Fruit fly (Drosophila melanogaster) whole organism, adult: ENCODE data around the gene Tdg.
A peak's percentile ranks its signal among the peaks of the same experiment; 100 is the strongest.

ENCODE experiments used
- CG11617 ChIP-seq: fragments of 200-800 bp; sonication (Bioruptor generic); optimal IDR thresholded peaks from 2 replicates; lab custom pipeline; 2017; ENCODE audit warnings: mild to moderate bottlenecking, missing biosample characterization, missing genetic modification reagents, missing genetic modification characterization
- CG12768 ChIP-seq: fragments of 200-800 bp; sonication (Bioruptor generic); optimal IDR thresholded peaks from 2 replicates; lab custom pipeline; 2017; ENCODE audit warnings: missing biosample characterization, missing genetic modification characterization, mild to moderate bottlenecking, moderate library complexity, missing genetic modification reagents
- CG14711 ChIP-seq: fragments of 200-800 bp; sonication (Bioruptor generic); optimal IDR thresholded peaks from 2 replicates; lab custom pipeline; 2018; ENCODE audit warnings: missing biosample characterization, mild to moderate bottlenecking, missing genetic modification characterization, moderate library complexity
- CG1620 ChIP-seq: fragments of 200-800 bp; sonication (Bioruptor generic); optimal IDR thresholded peaks from 2 replicates; lab custom pipeline; 2016; ENCODE audit warnings: missing biosample characterization, missing genetic modification characterization
- CG33017 ChIP-seq: fragments of 200-800 bp; sonication (Bioruptor generic); optimal IDR thresholded peaks from 2 replicates; lab custom pipeline; 2018; ENCODE audit warnings: missing biosample characterization, mild to moderate bottlenecking, missing genetic modification characterization, moderate library complexity
- CG5204 ChIP-seq: fragments of 200-800 bp; sonication (Bioruptor generic); optimal IDR thresholded peaks from 2 replicates; lab custom pipeline; 2016; ENCODE audit warnings: missing biosample characterization, missing genetic modification characterization
- CG7045 ChIP-seq: fragments of 200-800 bp; sonication (Bioruptor generic); optimal IDR thresholded peaks from 2 replicates; lab custom pipeline; 2017; ENCODE audit warnings: missing biosample characterization, mild to moderate bottlenecking, missing genetic modification characterization
- CG7101 ChIP-seq: fragments of 200-800 bp; sonication (Bioruptor generic); optimal IDR thresholded peaks from 2 replicates; lab custom pipeline; 2018; ENCODE audit warnings: missing biosample characterization, mild to moderate bottlenecking, missing genetic modification characterization, moderate library complexity
- Clk ChIP-seq: fragments of 200-800 bp; sonication (Bioruptor generic); optimal IDR thresholded peaks from 2 replicates; lab custom pipeline; 2017; ENCODE audit warnings: missing biosample characterization, missing genetic modification characterization
- Crg-1 ChIP-seq: fragments of 200-800 bp; sonication (Bioruptor generic); optimal IDR thresholded peaks from 2 replicates; lab custom pipeline; 2016; ENCODE audit warnings: missing biosample characterization, missing genetic modification characterization
- Hr96 ChIP-seq: fragments of 200-800 bp; sonication (Bioruptor generic); optimal IDR thresholded peaks from 2 replicates; lab custom pipeline; 2016; ENCODE audit warnings: missing biosample characterization, missing genetic modification characterization
- Mnt ChIP-seq: fragments of 200-800 bp; sonication (Bioruptor generic); optimal IDR thresholded peaks from 2 replicates; lab custom pipeline; 2016; ENCODE audit warnings: missing biosample characterization, mild to moderate bottlenecking, missing genetic modification characterization
- bab1 ChIP-seq: fragments of 200-800 bp; sonication (Bioruptor generic); optimal IDR thresholded peaks from 3 replicates; lab custom pipeline; 2019; ENCODE audit warnings: missing biosample characterization, mild to moderate bottlenecking, missing genetic modification characterization, moderate library complexity
- cic ChIP-seq: fragments of 200-800 bp; sonication (Bioruptor generic); optimal IDR thresholded peaks from 2 replicates; lab custom pipeline; 2017; ENCODE audit warnings: missing biosample characterization, mild to moderate bottlenecking, missing genetic modification characterization, moderate library complexity
- cnc ChIP-seq, 2 experiments: fragments of >200 bp; optimal IDR thresholded peaks; 2 replicates each; lab custom pipeline; 2017
- kay ChIP-seq: fragments of 200-800 bp; sonication (Bioruptor generic); peaks from one replicate; lab custom pipeline; 2016; ENCODE audit warnings: missing biosample characterization, missing genetic modification characterization, borderline replicate concordance
- ovo ChIP-seq: fragments of 200-800 bp; sonication (Bioruptor generic); optimal IDR thresholded peaks from 2 replicates; lab custom pipeline; 2016; ENCODE audit warnings: missing biosample characterization, missing genetic modification characterization
- pad ChIP-seq: fragments of 200-800 bp; sonication (Bioruptor generic); optimal IDR thresholded peaks from 3 replicates; lab custom pipeline; 2017; ENCODE audit warnings: missing biosample characterization, missing genetic modification characterization, mild to moderate bottlenecking, moderate library complexity, missing genetic modification reagents
- tj ChIP-seq: fragments of 200-800 bp; sonication (Bioruptor generic); optimal IDR thresholded peaks from 3 replicates; lab custom pipeline; 2017; ENCODE audit warnings: missing biosample characterization, mild to moderate bottlenecking, missing genetic modification characterization, moderate library complexity
- toe ChIP-seq: fragments of 200-800 bp; sonication (Bioruptor generic); optimal IDR thresholded peaks from 2 replicates; lab custom pipeline; 2016; ENCODE audit warnings: missing biosample characterization, missing genetic modification characterization

The Tdg gene

DNA sequence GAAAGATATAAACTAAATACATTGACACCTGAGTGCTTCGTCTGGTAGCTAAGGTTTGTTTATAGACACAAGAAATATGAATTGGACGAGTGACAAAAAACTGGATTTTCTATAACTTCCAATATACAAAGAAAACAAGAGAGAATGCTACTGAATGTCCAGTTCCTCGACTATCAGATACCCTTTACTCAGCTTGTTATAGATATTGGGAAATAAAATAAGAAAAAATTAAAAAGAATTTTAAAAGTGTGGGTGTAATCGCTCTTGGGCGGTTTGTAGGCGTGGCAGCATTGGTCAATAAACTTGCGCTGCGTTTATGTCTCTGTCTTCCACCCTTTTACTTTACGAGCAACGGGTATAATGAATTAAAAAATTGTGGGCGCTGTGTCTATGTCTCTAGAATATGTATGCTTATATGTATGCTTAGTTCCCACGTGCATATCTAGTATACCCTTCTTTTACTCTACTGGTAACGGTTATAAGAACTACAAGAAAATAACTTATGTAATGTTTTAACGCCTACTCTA lies 59.3 kb downstream of the Tdg start:
- TF ChIP-seq cnc (optimal IDR thresholded peaks at IDR 0.05; lab: Kevin White, UChicago) (no peak), Hr96 (GFP tag; lab: Kevin White, UChicago) (no peak), CG33017 (tag; lab: Kevin White, UChicago) (no peak), Clk (no peak), kay (GFP tag; lab: Kevin White, UChicago) (peak; percentile 3), CG14711 (tag; lab: Kevin White, UChicago) (no peak), ovo (no peak)

DNA sequence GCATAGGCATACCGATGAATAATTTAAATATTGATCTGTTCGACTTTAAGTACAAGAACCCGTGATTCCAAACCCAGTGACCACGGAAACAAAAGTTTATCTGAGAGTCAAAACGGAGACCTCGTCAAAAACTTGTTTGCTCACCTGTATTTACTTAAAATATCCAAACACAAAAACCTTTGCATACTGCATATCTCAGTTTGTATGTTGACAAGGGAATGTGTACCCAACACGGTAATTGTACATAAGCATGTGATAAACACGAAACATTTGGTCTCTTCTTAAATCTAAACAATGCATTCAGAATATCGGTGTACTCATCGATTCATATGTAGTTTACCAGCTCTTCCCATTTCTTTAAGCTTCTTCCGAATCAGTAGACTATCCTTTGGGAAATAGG lies 59.9 kb downstream of the Tdg start:
- TF ChIP-seq cic (GFP tag; lab: Kevin White, UChicago): peak; percentile 13
- peak; percentile 8 for TF ChIP-seq Hr96 (GFP tag; lab: Kevin White, UChicago)
- TF ChIP-seq CG7101 (tag; lab: Kevin White, UChicago): peak; percentile 78
- peak; percentile 22 for TF ChIP-seq CG5204
- no peak for TF ChIP-seq CG14711 (tag; lab: Kevin White, UChicago)
- TF ChIP-seq ovo: peak; percentile 87
- peak; percentile 40 for TF ChIP-seq CG12768 (GFP tag; lab: Kevin White, UChicago)
- TF ChIP-seq CG11617 (GFP tag; lab: Kevin White, UChicago): peak; percentile 46
- peak; percentile 45 for TF ChIP-seq pad (GFP tag; lab: Kevin White, UChicago)
- no peak for TF ChIP-seq cnc (optimal IDR thresholded peaks at IDR 0.05; lab: Kevin White, UChicago)
- TF ChIP-seq CG1620 (GFP tag; lab: Kevin White, UChicago): peak; percentile 38
- peak; percentile 20 for TF ChIP-seq Mnt (GFP tag; lab: Kevin White, UChicago)
- peak; percentile 16 for TF ChIP-seq kay (GFP tag; lab: Kevin White, UChicago)
- peak; percentile 84 for TF ChIP-seq Crg-1 (GFP tag; lab: Kevin White, UChicago)
- TF ChIP-seq toe (GFP tag; lab: Kevin White, UChicago): no peak

DNA sequence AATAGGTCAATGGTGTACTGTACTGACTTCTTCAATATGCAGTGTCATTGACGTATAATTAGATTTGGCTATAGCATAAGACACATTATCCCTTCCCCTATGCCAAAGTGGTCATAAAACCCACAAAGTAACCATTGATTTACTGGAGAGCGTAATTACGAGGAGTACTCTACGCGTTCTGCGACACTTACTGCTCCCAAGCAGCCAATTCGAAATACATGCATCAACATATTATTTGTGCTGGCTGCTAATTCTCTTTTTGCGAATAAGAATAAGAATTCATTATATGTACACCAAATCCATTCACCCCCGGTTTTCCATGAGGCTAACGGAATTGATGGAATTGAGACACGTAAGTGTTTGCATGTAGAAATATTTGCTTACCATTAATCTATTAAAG lies 65.1 kb downstream of the Tdg start:
- no peak for TF ChIP-seq CG1620 (GFP tag; lab: Kevin White, UChicago)
- no peak for TF ChIP-seq toe (GFP tag; lab: Kevin White, UChicago)
- no peak for TF ChIP-seq cic (GFP tag; lab: Kevin White, UChicago)
- TF ChIP-seq Crg-1 (GFP tag; lab: Kevin White, UChicago): no peak
- no peak for TF ChIP-seq ovo
- no peak for TF ChIP-seq Clk
- TF ChIP-seq Mnt (GFP tag; lab: Kevin White, UChicago): no peak
- no peak for TF ChIP-seq tj (GFP tag; lab: Kevin White, UChicago)

DNA sequence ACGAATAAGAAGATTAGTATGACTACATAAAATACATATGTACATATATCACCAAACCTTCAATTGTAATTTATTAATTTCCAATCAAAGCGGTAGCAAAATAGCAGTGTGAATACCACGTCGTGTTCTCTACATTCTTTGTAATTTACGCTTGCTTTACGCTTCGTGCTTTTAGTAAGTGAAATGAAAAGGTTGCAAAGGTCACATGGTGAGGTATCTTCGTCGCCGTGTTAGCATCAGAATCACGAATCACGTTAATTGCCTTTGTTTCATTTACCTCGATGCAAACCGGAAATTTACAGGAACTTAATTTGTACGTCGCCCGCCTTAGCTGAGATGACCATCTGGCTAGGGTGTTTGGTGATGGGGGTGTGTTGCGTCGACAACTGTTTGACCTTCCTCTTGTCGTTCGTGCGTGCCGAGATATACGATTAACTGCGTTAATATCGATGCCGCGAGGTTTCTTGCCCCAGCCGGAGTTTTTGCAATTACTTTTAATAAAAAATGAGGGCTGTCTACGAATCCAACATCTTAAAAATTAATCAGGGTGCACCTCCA lies 66.8 kb downstream of the Tdg start:
- TF ChIP-seq CG33017 (tag; lab: Kevin White, UChicago): no peak

DNA sequence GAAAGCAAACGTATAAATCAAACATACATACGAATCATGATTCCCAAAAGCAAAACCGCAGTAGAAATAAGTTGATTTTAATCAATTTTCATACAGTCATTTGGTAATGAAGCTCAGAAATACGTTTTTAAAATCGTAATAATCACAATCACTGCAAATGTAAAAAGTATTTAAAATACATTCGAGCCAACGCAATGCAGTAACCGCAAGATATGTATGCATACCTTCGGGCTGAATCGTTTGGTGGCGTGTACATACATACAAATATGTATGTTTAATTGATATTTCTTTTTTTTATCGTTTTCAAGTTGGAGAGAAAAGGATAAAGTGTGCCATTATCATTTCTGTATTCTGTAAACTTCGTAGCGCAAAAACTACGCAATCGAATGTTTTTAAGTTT lies 67.5 kb downstream of the Tdg start:
- no peak for TF ChIP-seq ovo
- TF ChIP-seq toe (GFP tag; lab: Kevin White, UChicago): no peak
- peak; percentile 19 for TF ChIP-seq kay (GFP tag; lab: Kevin White, UChicago)

DNA sequence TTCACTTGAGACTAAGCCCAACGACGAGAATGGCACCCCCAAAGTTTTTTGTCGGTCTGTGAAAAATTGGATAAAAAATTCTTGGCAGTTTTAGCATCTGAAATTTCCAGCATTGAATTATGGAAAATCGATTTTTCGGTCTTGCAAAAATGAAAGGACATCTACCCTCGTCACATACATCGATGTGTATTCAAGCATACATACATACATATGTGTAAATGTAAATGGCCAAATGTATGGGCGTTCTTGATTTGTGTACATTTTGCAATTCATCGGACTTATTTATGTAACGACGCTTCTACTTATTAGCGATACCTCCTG lies 68.1 kb downstream of the Tdg start:
- TF ChIP-seq Crg-1 (GFP tag; lab: Kevin White, UChicago): no peak
- TF ChIP-seq CG5204: no peak
- TF ChIP-seq Hr96 (GFP tag; lab: Kevin White, UChicago): no peak
- TF ChIP-seq kay (GFP tag; lab: Kevin White, UChicago): no peak
- TF ChIP-seq CG1620 (GFP tag; lab: Kevin White, UChicago): no peak
- no peak for TF ChIP-seq Clk
- no peak for TF ChIP-seq cnc (optimal IDR thresholded peaks at IDR 0.05; lab: Kevin White, UChicago)
- no peak for TF ChIP-seq tj (GFP tag; lab: Kevin White, UChicago)
- no peak for TF ChIP-seq CG33017 (tag; lab: Kevin White, UChicago)
- TF ChIP-seq CG7045 (GFP tag; lab: Kevin White, UChicago): no peak
- TF ChIP-seq CG7101 (tag; lab: Kevin White, UChicago): no peak
- no peak for TF ChIP-seq toe (GFP tag; lab: Kevin White, UChicago)
- TF ChIP-seq CG11617 (GFP tag; lab: Kevin White, UChicago): no peak
- no peak for TF ChIP-seq bab1 (GFP tag; lab: Kevin White, UChicago)
- TF ChIP-seq ovo: no peak
- no peak for TF ChIP-seq cic (GFP tag; lab: Kevin White, UChicago)

DNA sequence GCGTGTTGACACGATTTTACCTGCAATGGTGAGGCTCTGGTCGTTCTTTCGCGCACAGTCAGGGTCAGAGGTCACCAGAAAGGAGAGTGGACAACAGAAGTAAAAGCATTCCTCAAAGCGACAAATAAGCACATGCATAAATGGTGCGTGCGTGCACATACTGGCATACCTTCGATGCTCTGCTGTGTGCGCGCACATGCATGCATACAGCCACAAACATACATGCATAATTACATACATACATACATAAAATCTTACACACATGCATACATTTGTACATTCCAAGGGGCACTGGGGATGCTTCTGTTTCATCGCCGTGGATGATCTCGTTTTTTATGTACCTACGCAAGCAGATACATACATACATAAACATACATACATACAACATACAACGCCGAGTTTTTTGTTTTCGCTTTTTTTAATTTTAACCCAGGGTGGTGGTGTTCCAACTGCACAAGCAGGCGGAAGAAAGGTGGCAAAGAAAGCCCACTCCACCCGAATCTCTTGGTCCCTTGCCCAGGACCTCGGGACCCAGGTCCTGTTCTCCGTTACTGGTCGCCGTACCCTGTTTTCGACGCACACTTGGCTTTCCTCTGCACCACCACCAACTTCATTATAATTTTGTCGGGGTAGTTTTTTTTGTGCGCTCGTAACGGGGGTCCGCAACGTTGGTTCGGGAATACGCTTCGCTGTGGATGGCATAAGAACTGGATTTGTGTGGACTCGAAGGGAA lies 68.7 kb downstream of the Tdg start, which contains the start of gene Asator:
TSS of gene Asator (minus strand) at position 167 of the 733 bp plus-strand sequence.
- no peak for TF ChIP-seq Mnt (GFP tag; lab: Kevin White, UChicago)
